1 fruit fly cellular context compared by ENCODE assay signal in genomic region chr3R:25161520-25161919, dm6.
TF ChIP-seq lines count a peak whose summit lies in the region.

No protein-coding gene starts in this region.

TF ChIP-seq in whole organism, embryonic, 481 proteins besides CTCF, POLR2A, EP300 and RAD21 (continued from another document):
- TF ChIP-seq MBD-R2 (GFP tag; IDR thresholded peaks at IDR 0.05; lab: Robert Waterston, UW) = no peak
- peak; percentile 9 for TF ChIP-seq CG2120 (GFP tag; optimal IDR thresholded peaks at IDR 0.05; lab: Kevin White, UChicago)
- no peak for TF ChIP-seq CG6254 (GFP tag; optimal IDR thresholded peaks at IDR 0.05; lab: Kevin White, UChicago)
- TF ChIP-seq Rx (GFP tag; IDR thresholded peaks at IDR 0.05; lab: Robert Waterston, UW) = no peak
- no peak for TF ChIP-seq ato (GFP tag; IDR thresholded peaks at IDR 0.05; lab: Robert Waterston, UW; ENCODE audit: partially characterized antibody)
- peak; percentile 3 for TF ChIP-seq Hmr (GFP tag; optimal IDR thresholded peaks at IDR 0.05; lab: Kevin White, UChicago)
- no peak for TF ChIP-seq zen (tag; optimal IDR thresholded peaks at IDR 0.05; lab: Kevin White, UChicago)
- no peak for TF ChIP-seq az2 (GFP tag; optimal IDR thresholded peaks at IDR 0.05; lab: Kevin White, UChicago)
- no peak for TF ChIP-seq mirr (GFP tag; optimal IDR thresholded peaks at IDR 0.05; lab: Kevin White, UChicago)
- no peak for TF ChIP-seq CG7556 (GFP tag; optimal IDR thresholded peaks at IDR 0.05; lab: Kevin White, UChicago)
- TF ChIP-seq lab (GFP tag; optimal IDR thresholded peaks at IDR 0.05; lab: Kevin White, UChicago) = peak; percentile 35
- no peak for TF ChIP-seq CG12299 (tag; optimal IDR thresholded peaks at IDR 0.05; lab: Kevin White, UChicago)
- no peak for TF ChIP-seq Mes4 (GFP tag; optimal IDR thresholded peaks at IDR 0.05; lab: Kevin White, UChicago)
- TF ChIP-seq CG3726 (GFP tag; IDR thresholded peaks at IDR 0.05; lab: Robert Waterston, UW) = no peak
- TF ChIP-seq slbo (GFP tag; IDR thresholded peaks at IDR 0.05; lab: Robert Waterston, UW) = peak; percentile 12; the same call in 1 of the 2 replicates
- TF ChIP-seq al (GFP tag; IDR thresholded peaks at IDR 0.05; lab: Robert Waterston, UW) = no peak
- no peak for TF ChIP-seq bsh (GFP tag; optimal IDR thresholded peaks at IDR 0.05; lab: Kevin White, UChicago)
- TF ChIP-seq ems (GFP tag; optimal IDR thresholded peaks at IDR 0.05; lab: Kevin White, UChicago) = no peak
- peak; percentile 66 for TF ChIP-seq Deaf1 (tag; optimal IDR thresholded peaks at IDR 0.05; lab: Kevin White, UChicago)
- no peak for TF ChIP-seq CG10321 (GFP tag; IDR thresholded peaks at IDR 0.05; lab: Robert Waterston, UW)
TF ChIP-seq in whole organism, embryonic: peak in this region for 10.
